Fruit fly (Drosophila melanogaster): ENCODE results near the gene Vha13.

DNA sequence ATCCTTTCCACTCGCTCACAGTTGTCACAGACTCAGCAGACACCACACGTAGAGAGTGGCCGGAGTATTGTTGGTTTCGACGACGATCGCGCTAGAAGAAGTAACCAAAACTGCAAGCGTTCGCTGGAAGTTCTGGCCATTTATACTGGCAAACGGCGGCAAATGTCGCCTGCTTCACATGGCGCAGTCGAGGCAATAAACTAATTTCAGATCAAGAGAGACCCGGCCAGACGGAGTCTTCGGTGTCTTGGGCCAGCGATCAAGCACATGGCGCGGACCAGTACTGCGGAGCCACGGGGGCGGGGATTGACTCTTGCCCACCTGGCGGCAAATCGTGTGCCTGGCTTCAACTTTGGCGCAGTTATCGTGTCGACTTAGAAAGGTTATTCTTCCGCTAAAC is 45.3 kb downstream of the Vha13 start, which contains the start of gene Cpr92A:
- TF ChIP-seq shn (GFP tag; optimal IDR thresholded peaks at IDR 0.05) (no peak), ato (GFP tag; IDR thresholded peaks at IDR 0.05; ENCODE audit: partially characterized antibody) (no peak), CG3163 (GFP tag; optimal IDR thresholded peaks at IDR 0.05) (no peak), CG15601 (tag; optimal IDR thresholded peaks at IDR 0.05) (no peak), Jarid2 (GFP tag; optimal IDR thresholded peaks at IDR 0.05) (no peak), CG15514 (GFP tag; optimal IDR thresholded peaks at IDR 0.05) (no peak), BEAF-32 (GFP tag; optimal IDR thresholded peaks at IDR 0.05) (no peak), CG13123 (GFP tag; optimal IDR thresholded peaks at IDR 0.05) (no peak), dmrt11E (tag; optimal IDR thresholded peaks at IDR 0.05) (no peak), CG11456 (GFP tag; IDR thresholded peaks at IDR 0.05) (no peak), Lim3 (GFP tag; IDR thresholded peaks at IDR 0.05) (no peak)
